In genomic region chrII:11448753-11449152, ce11 we compare ENCODE assay signal across 6 worm cellular contexts.
TF ChIP-seq lines count a peak whose summit lies in the region.

W02B12.1 (plus strand) TSS chrII:11449021.

TF ChIP-seq in whole organism, L1 larva, 84 proteins besides CTCF, POLR2A, EP300 and RAD21:
- TF ChIP-seq elt-2 (tag; optimal IDR thresholded peaks at IDR 0.05; lab: Kevin White, UChicago) (peak; percentile 57), sup-37 (GFP tag; optimal IDR thresholded peaks at IDR 0.05; lab: Kevin White, UChicago) (no peak)

TF ChIP-seq in whole organism, L2 larva, 48 proteins besides CTCF, POLR2A, EP300 and RAD21:
- TF ChIP-seq nhr-6 (tag; optimal IDR thresholded peaks at IDR 0.05; lab: Kevin White, UChicago) (no peak), R02D3.7 (tag; optimal IDR thresholded peaks at IDR 0.05; lab: Kevin White, UChicago) (no peak), mdl-1 (tag; optimal IDR thresholded peaks at IDR 0.05; lab: Kevin White, UChicago) (no peak), fos-1 (tag; optimal IDR thresholded peaks at IDR 0.05; lab: Kevin White, UChicago) (peak; percentile 79), ceh-82 (tag; optimal IDR thresholded peaks at IDR 0.05; lab: Kevin White, UChicago) (no peak), skn-1 (tag; optimal IDR thresholded peaks at IDR 0.05; lab: Kevin White, UChicago) (peak; percentile 50)

TF ChIP-seq in whole organism, L3 larva, 47 proteins besides CTCF, POLR2A, EP300 and RAD21:
- TF ChIP-seq pqm-1 (tag; optimal IDR thresholded peaks at IDR 0.05; lab: Kevin White, UChicago) (peak; percentile 72), snpc-4 (tag; optimal IDR thresholded peaks at IDR 0.05; lab: Kevin White, UChicago) (no peak), nhr-43 (tag; optimal IDR thresholded peaks at IDR 0.05; lab: Kevin White, UChicago; ENCODE audit: poor library complexity, severe bottlenecking) (no peak), lsy-12 (tag; optimal IDR thresholded peaks at IDR 0.05; lab: Kevin White, UChicago) (no peak), egl-27 (tag; optimal IDR thresholded peaks at IDR 0.05; lab: Kevin White, UChicago) (no peak), elt-2 (tag; optimal IDR thresholded peaks at IDR 0.05; lab: Kevin White, UChicago) (peak; percentile 77)

TF ChIP-seq in whole organism, L4 larva, 104 proteins besides CTCF, POLR2A, EP300 and RAD21:
- no peak for TF ChIP-seq vab-7 (GFP tag; IDR thresholded peaks at IDR 0.05; lab: Robert Waterston, UW)
- peak; percentile 40 for TF ChIP-seq hlh-11 (tag; optimal IDR thresholded peaks at IDR 0.05; lab: Kevin White, UChicago)
- TF ChIP-seq daf-19 (GFP tag; conservative IDR thresholded peaks at IDR 0.05; lab: Robert Waterston, UW): no peak
- TF ChIP-seq dmd-9 (GFP tag; IDR thresholded peaks at IDR 0.05; lab: Robert Waterston, UW): no peak
- TF ChIP-seq daf-8 (GFP tag; IDR thresholded peaks at IDR 0.05; lab: Robert Waterston, UW): no peak
- peak; percentile 70 for TF ChIP-seq aha-1 (tag; lab: Kevin White, UChicago)
- no peak for TF ChIP-seq F37D6.2 (tag; optimal IDR thresholded peaks at IDR 0.05; lab: Kevin White, UChicago)
- TF ChIP-seq ZK546.5 (tag; optimal IDR thresholded peaks at IDR 0.05; lab: Kevin White, UChicago): no peak
- peak; percentile 30; the same call in 1 of the 2 replicates for TF ChIP-seq dmd-6 (GFP tag; IDR thresholded peaks at IDR 0.05; lab: Robert Waterston, UW)
- TF ChIP-seq nhr-28 (tag; optimal IDR thresholded peaks at IDR 0.05; lab: Kevin White, UChicago): peak; percentile 38
- peak; percentile 6 for TF ChIP-seq mxl-3 (GFP tag; optimal IDR thresholded peaks at IDR 0.05; lab: Kevin White, UChicago)
- peak; percentile 78 for TF ChIP-seq pqm-1 (tag; optimal IDR thresholded peaks at IDR 0.05; lab: Kevin White, UChicago)
- peak; percentile 41 for TF ChIP-seq dve-1 (tag; optimal IDR thresholded peaks at IDR 0.05; lab: Kevin White, UChicago; ENCODE audit: insufficient read depth)

TF ChIP-seq in whole organism, late embryonic, 69 proteins besides CTCF, POLR2A, EP300 and RAD21:
- TF ChIP-seq Y22D7AL.16 (tag; optimal IDR thresholded peaks at IDR 0.05; lab: Kevin White, UChicago) (no peak), elt-2 (tag; optimal IDR thresholded peaks at IDR 0.05; lab: Kevin White, UChicago) (peak; percentile 40), dve-1 (tag; optimal IDR thresholded peaks at IDR 0.05; lab: Kevin White, UChicago) (no peak), unc-42 (tag; optimal IDR thresholded peaks at IDR 0.05; lab: Kevin White, UChicago) (no peak)

TF ChIP-seq in whole organism, young adult, 124 proteins besides CTCF, POLR2A, EP300 and RAD21:
- TF ChIP-seq nhr-80 (tag; optimal IDR thresholded peaks at IDR 0.05; lab: Kevin White, UChicago) (peak; percentile 73), B0019.2 (GFP tag; conservative IDR thresholded peaks at IDR 0.05; lab: Robert Waterston, UW) (no peak)
